Fruit fly (Drosophila melanogaster) whole organism, prepupa: Measurements from ENCODE around the gene sky.

Experiments
- CG10631 ChIP-seq: fragments of 200-800 bp; sonication (Bioruptor generic); optimal IDR thresholded peaks from 2 replicates; lab custom pipeline; 2016; ENCODE audit warnings: missing biosample characterization, missing genetic modification characterization
- CG10669 ChIP-seq: fragments of 200-800 bp; sonication (Bioruptor generic); optimal IDR thresholded peaks from 3 replicates; lab custom pipeline; 2018; ENCODE audit warnings: missing biosample characterization, mild to moderate bottlenecking, missing genetic modification characterization, moderate library complexity
- CG11294 ChIP-seq: fragments of 200-800 bp; sonication (Bioruptor generic); IDR thresholded peaks from 2 replicates; pipeline ENCODE4 v1.3.6; 2022; ENCODE audit warnings: missing biosample characterization, missing genetic modification characterization
- CG11762 ChIP-seq: fragments of 200-800 bp; sonication (Bioruptor generic); optimal IDR thresholded peaks from 3 replicates; lab custom pipeline; 2016; ENCODE audit warnings: missing biosample characterization, missing genetic modification characterization; ENCODE audit not compliant: insufficient read depth
- CG11902 ChIP-seq: fragments of 200-800 bp; sonication (Bioruptor generic); optimal IDR thresholded peaks from 3 replicates; lab custom pipeline; 2016; ENCODE audit warnings: missing biosample characterization, missing genetic modification characterization
- CG15336 ChIP-seq: fragments of 200-800 bp; sonication (Bioruptor generic); IDR thresholded peaks from 2 replicates; pipeline ENCODE4 v1.3.6; 2022; ENCODE audit warnings: missing biosample characterization, missing genetic modification characterization
- CG16779 ChIP-seq: fragments of 200-800 bp; sonication (Bioruptor generic); optimal IDR thresholded peaks from 3 replicates; lab custom pipeline; 2017; ENCODE audit warnings: missing biosample characterization, mild to moderate bottlenecking, missing genetic modification characterization
- CG3032 ChIP-seq: fragments of 200-800 bp; optimal IDR thresholded peaks from 2 replicates; lab custom pipeline; 2019; ENCODE audit warnings: missing biosample characterization, mild to moderate bottlenecking, missing genetic modification characterization, moderate library complexity
- CG31627 ChIP-seq: fragments of 200-800 bp; sonication (Bioruptor generic); optimal IDR thresholded peaks from 3 replicates; lab custom pipeline; 2016; ENCODE audit warnings: missing biosample characterization, missing genetic modification characterization
- CG32006 ChIP-seq: fragments of 200-800 bp; sonication (Bioruptor generic); optimal IDR thresholded peaks from 3 replicates; lab custom pipeline; 2017; ENCODE audit warnings: missing biosample characterization, mild to moderate bottlenecking, missing genetic modification characterization
- CG34406 ChIP-seq: fragments of 200-800 bp; sonication (Bioruptor generic); optimal IDR thresholded peaks from 3 replicates; lab custom pipeline; 2016; ENCODE audit warnings: missing biosample characterization, missing genetic modification characterization
- CG3919 ChIP-seq: fragments of 200-800 bp; sonication (Bioruptor generic); optimal IDR thresholded peaks from 3 replicates; lab custom pipeline; 2016; ENCODE audit warnings: missing biosample characterization, missing genetic modification characterization
- CG4318 ChIP-seq: fragments of 200-800 bp; sonication (Bioruptor generic); optimal IDR thresholded peaks from 3 replicates; lab custom pipeline; 2017; ENCODE audit warnings: missing biosample characterization, mild to moderate bottlenecking, missing genetic modification characterization
- CG6163 ChIP-seq: fragments of 200-800 bp; sonication (Bioruptor generic); IDR thresholded peaks from 3 replicates; pipeline ENCODE4 v1.3.6; 2022; ENCODE audit warnings: missing biosample characterization, missing genetic modification characterization
- CG6792 ChIP-seq: fragments of 200-800 bp; sonication (Bioruptor generic); optimal IDR thresholded peaks from 3 replicates; lab custom pipeline; 2016; ENCODE audit warnings: missing biosample characterization, missing genetic modification characterization
- CG6808 ChIP-seq: fragments of 200-800 bp; sonication (Bioruptor generic); optimal IDR thresholded peaks from 3 replicates; lab custom pipeline; 2017; ENCODE audit warnings: missing biosample characterization, missing genetic modification characterization, mild to moderate bottlenecking, moderate library complexity, missing genetic modification reagents
- CG6854 ChIP-seq: fragments of 200-800 bp; sonication (Bioruptor generic); optimal IDR thresholded peaks from 2 replicates; lab custom pipeline; 2017; ENCODE audit warnings: missing biosample characterization, mild to moderate bottlenecking, missing genetic modification characterization
- CG8119 ChIP-seq: fragments of 200-800 bp; sonication (Bioruptor generic); IDR thresholded peaks from 3 replicates; pipeline ENCODE4 v1.3.6; 2022; ENCODE audit warnings: missing biosample characterization, missing genetic modification characterization
- CG8632 ChIP-seq: fragments of 200-800 bp; sonication (Bioruptor generic); optimal IDR thresholded peaks from 3 replicates; lab custom pipeline; 2016; ENCODE audit warnings: missing biosample characterization, missing genetic modification characterization
- CG9139 ChIP-seq: fragments of 200-800 bp; sonication (Bioruptor generic); optimal IDR thresholded peaks from 3 replicates; lab custom pipeline; 2017; ENCODE audit warnings: missing biosample characterization, mild to moderate bottlenecking, missing genetic modification characterization
- Eip75B ChIP-seq: fragments of 200-800 bp; sonication (Bioruptor generic); optimal IDR thresholded peaks from 3 replicates; lab custom pipeline; 2016; ENCODE audit warnings: missing biosample characterization, missing genetic modification characterization
- Eip78C ChIP-seq: fragments of 200-800 bp; sonication (Bioruptor generic); peaks from one replicate; lab custom pipeline; 2016; ENCODE audit warnings: missing biosample characterization, missing genetic modification characterization
- Ets21C ChIP-seq: fragments of 200-800 bp; sonication (Bioruptor generic); optimal IDR thresholded peaks from 3 replicates; lab custom pipeline; 2016; ENCODE audit warnings: missing biosample characterization, missing genetic modification characterization
- Ets96B ChIP-seq: fragments of 200-800 bp; optimal IDR thresholded peaks from 2 replicates; lab custom pipeline; 2019; ENCODE audit warnings: missing biosample characterization, mild to moderate bottlenecking, missing genetic modification characterization, moderate library complexity
- Hr38 ChIP-seq: sonication (Bioruptor generic); optimal IDR thresholded peaks from 2 replicates; lab custom pipeline; 2016; ENCODE audit warnings: missing biosample characterization, missing genetic modification characterization
- Hr4 ChIP-seq: fragments of 200-800 bp; sonication (Bioruptor generic); optimal IDR thresholded peaks from 3 replicates; lab custom pipeline; 2016; ENCODE audit warnings: missing biosample characterization, missing genetic modification characterization
- Met ChIP-seq: fragments of 200-800 bp; sonication (Bioruptor generic); optimal IDR thresholded peaks from 3 replicates; lab custom pipeline; 2016; ENCODE audit warnings: missing biosample characterization, missing genetic modification characterization
- OdsH ChIP-seq: fragments of 200-800 bp; sonication (Bioruptor generic); optimal IDR thresholded peaks from 3 replicates; lab custom pipeline; 2016; ENCODE audit warnings: missing biosample characterization, missing genetic modification characterization
- Smox ChIP-seq: fragments of 200-800 bp; sonication (Bioruptor generic); optimal IDR thresholded peaks from 3 replicates; lab custom pipeline; 2016; ENCODE audit warnings: missing biosample characterization, missing genetic modification characterization
- Sox14 ChIP-seq: fragments of 200-800 bp; sonication (Bioruptor generic); optimal IDR thresholded peaks from 3 replicates; lab custom pipeline; 2016; ENCODE audit warnings: missing biosample characterization, missing genetic modification characterization
- achi ChIP-seq: fragments of 200-800 bp; sonication (Bioruptor generic); optimal IDR thresholded peaks from 3 replicates; lab custom pipeline; 2016; ENCODE audit warnings: missing biosample characterization, missing genetic modification characterization
- acj6 ChIP-seq: fragments of 200-800 bp; sonication (Bioruptor generic); optimal IDR thresholded peaks from 3 replicates; lab custom pipeline; 2016; ENCODE audit warnings: missing biosample characterization, missing genetic modification characterization
- cyc ChIP-seq: fragments of 200-800 bp; sonication (Bioruptor generic); optimal IDR thresholded peaks from 3 replicates; lab custom pipeline; 2016; ENCODE audit warnings: missing biosample characterization, missing genetic modification characterization
- dac ChIP-seq: fragments of 200-800 bp; sonication (Bioruptor generic); optimal IDR thresholded peaks from 2 replicates; lab custom pipeline; 2017; ENCODE audit warnings: missing biosample characterization, mild to moderate bottlenecking, missing genetic modification characterization
- esn ChIP-seq: fragments of 200-800 bp; sonication (Bioruptor generic); optimal IDR thresholded peaks from 2 replicates; lab custom pipeline; 2016; ENCODE audit warnings: missing biosample characterization, mild to moderate bottlenecking, missing genetic modification characterization, moderate library complexity
- fd59A ChIP-seq: fragments of 200-800 bp; sonication (Bioruptor generic); optimal IDR thresholded peaks from 2 replicates; lab custom pipeline; 2017; ENCODE audit warnings: missing biosample characterization, mild to moderate bottlenecking, missing genetic modification characterization, missing genetic modification reagents
- fd85E ChIP-seq: fragments of 200-800 bp; sonication (Bioruptor generic); optimal IDR thresholded peaks from 3 replicates; lab custom pipeline; 2016; ENCODE audit warnings: missing biosample characterization, missing genetic modification characterization
- fkh ChIP-seq: fragments of 200-800 bp; sonication (Bioruptor generic); optimal IDR thresholded peaks from 3 replicates; lab custom pipeline; 2017; ENCODE audit warnings: missing biosample characterization, mild to moderate bottlenecking, missing genetic modification characterization, moderate library complexity
- lz ChIP-seq: fragments of 200-800 bp; sonication (Bioruptor generic); optimal IDR thresholded peaks from 3 replicates; lab custom pipeline; 2016; ENCODE audit warnings: missing biosample characterization, missing genetic modification characterization
- net ChIP-seq: fragments of 200-800 bp; sonication (Bioruptor generic); optimal IDR thresholded peaks from 3 replicates; lab custom pipeline; 2016; ENCODE audit warnings: missing biosample characterization, missing genetic modification characterization
- pdm3 ChIP-seq: fragments of 200-800 bp; sonication (Bioruptor generic); optimal IDR thresholded peaks from 3 replicates; lab custom pipeline; 2016; ENCODE audit warnings: missing biosample characterization, missing genetic modification characterization
- salr ChIP-seq, 2 experiments: fragments of 200-800 bp; sonication (Bioruptor generic); optimal IDR thresholded peaks; 3 replicates each; lab custom pipeline; 2016 to 2018; ENCODE audit warnings: missing biosample characterization in 2 of 2, missing genetic modification characterization in 2 of 2, mild to moderate bottlenecking in 1 of 2
- ss ChIP-seq, 2 experiments: fragments of 200-800 bp; sonication (Bioruptor generic); optimal IDR thresholded peaks; 2 replicates in 1 of 2; 3 replicates in 1 of 2; lab custom pipeline; 2017 to 2018; ENCODE audit warnings: mild to moderate bottlenecking in 2 of 2, missing biosample characterization in 2 of 2, missing genetic modification characterization in 2 of 2, moderate library complexity in 1 of 2
- svp ChIP-seq: fragments of 200-800 bp; sonication (Bioruptor generic); peaks from one replicate; lab custom pipeline; 2016; ENCODE audit warnings: missing biosample characterization, missing genetic modification characterization
- topi ChIP-seq: fragments of 200-800 bp; sonication (Bioruptor generic); optimal IDR thresholded peaks from 3 replicates; lab custom pipeline; 2016; ENCODE audit warnings: missing biosample characterization, missing genetic modification characterization

Gene sky

DNA sequence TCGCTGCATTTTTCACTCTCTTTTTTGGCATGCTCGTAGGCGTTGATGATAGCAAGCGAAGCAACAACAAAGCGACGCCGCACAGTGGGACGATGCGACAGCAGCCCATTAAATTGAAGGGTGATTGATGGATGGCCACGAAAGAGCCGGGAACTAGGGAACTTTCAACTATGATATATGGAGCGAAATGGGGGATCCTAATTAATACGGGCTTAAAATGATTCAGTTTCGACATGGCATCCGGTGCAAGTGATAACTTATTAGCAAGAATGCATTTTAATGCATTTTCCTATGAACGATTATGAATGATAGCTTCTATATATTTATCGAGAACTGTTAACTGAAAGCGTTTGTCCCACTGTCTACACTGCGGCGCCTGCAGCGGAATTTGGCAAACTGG is 24.4 kb upstream of the sky start (continued):
- TF ChIP-seq CG32006 (GFP tag; lab: Kevin White, UChicago) = peak; percentile 83
- peak; percentile 24 for TF ChIP-seq lz (GFP tag; lab: Kevin White, UChicago)
- peak; percentile 73 for TF ChIP-seq dac (GFP tag; lab: Kevin White, UChicago)
- no peak for TF ChIP-seq CG6854 (GFP tag; lab: Kevin White, UChicago)
- peak; percentile 26 for TF ChIP-seq esn (GFP tag; lab: Kevin White, UChicago)
- TF ChIP-seq topi (GFP tag; lab: Kevin White, UChicago) = peak; percentile 26
- TF ChIP-seq net (GFP tag; lab: Kevin White, UChicago) = peak; percentile 19
- TF ChIP-seq CG10669 (GFP tag; lab: Kevin White, UChicago) = peak; percentile 1

dm6 chr2L:20942206-20942863 is 23.6 kb upstream of the sky start:
- TF ChIP-seq CG9139 (GFP tag; lab: Kevin White, UChicago) = no peak
- no peak for TF ChIP-seq pdm3 (GFP tag; lab: Kevin White, UChicago)
- TF ChIP-seq CG6808 (GFP tag; lab: Kevin White, UChicago) = no peak
- no peak for TF ChIP-seq Sox14
- TF ChIP-seq OdsH = peak; percentile 51
- TF ChIP-seq salr (GFP tag; optimal IDR thresholded peaks at IDR 0.05; lab: Kevin White, UChicago) = peak in 1 of 2 experiments; percentile 34
- peak; percentile 52 for TF ChIP-seq CG32006 (GFP tag; lab: Kevin White, UChicago)
- no peak for TF ChIP-seq fd59A (GFP tag; lab: Kevin White, UChicago)
- TF ChIP-seq CG15336 (GFP tag; lab: Robert Waterston, UW) = peak; percentile 38
- TF ChIP-seq Ets21C = no peak
- TF ChIP-seq Hr4 (GFP tag; lab: Kevin White, UChicago) = peak; percentile 12
- peak in 1 of 2 experiments; percentile 10 for TF ChIP-seq ss (GFP tag; optimal IDR thresholded peaks at IDR 0.05; lab: Kevin White, UChicago)
- TF ChIP-seq Eip78C (GFP tag; lab: Kevin White, UChicago) = peak; percentile 77
- TF ChIP-seq CG4318 (GFP tag; lab: Kevin White, UChicago) = no peak
- TF ChIP-seq esn (GFP tag; lab: Kevin White, UChicago) = peak; percentile 7
- TF ChIP-seq CG6792 (GFP tag; lab: Kevin White, UChicago) = peak; percentile 13
- TF ChIP-seq Met = peak; percentile 24
- no peak for TF ChIP-seq CG11294 (GFP tag; lab: Robert Waterston, UW)
- TF ChIP-seq CG3919 (GFP tag; lab: Kevin White, UChicago) = peak; percentile 20
- TF ChIP-seq CG6163 (GFP tag; lab: Robert Waterston, UW) = 0 out of 3 replicates have a peak, but pooled peaks have one; percentile 6
- peak; percentile 2 for TF ChIP-seq topi (GFP tag; lab: Kevin White, UChicago)
- peak; percentile 25 for TF ChIP-seq CG8632 (GFP tag; lab: Kevin White, UChicago)
- peak; percentile 16 for TF ChIP-seq achi (GFP tag; lab: Kevin White, UChicago)
- no peak for TF ChIP-seq CG3032
- TF ChIP-seq CG34406 (GFP tag; lab: Kevin White, UChicago) = peak; percentile 19
- TF ChIP-seq fkh (GFP tag; lab: Kevin White, UChicago) = no peak
- TF ChIP-seq CG10631 (GFP tag; lab: Kevin White, UChicago) = peak; percentile 20
- peak; percentile 36 for TF ChIP-seq svp (GFP tag; lab: Kevin White, UChicago)
- peak; percentile 55 for TF ChIP-seq Ets96B (tag; lab: Kevin White, UChicago)
- TF ChIP-seq CG8119 (GFP tag; lab: Robert Waterston, UW) = no peak
- TF ChIP-seq Hr38 (GFP tag; lab: Kevin White, UChicago) = no peak
- TF ChIP-seq acj6 = peak; percentile 34

DNA sequence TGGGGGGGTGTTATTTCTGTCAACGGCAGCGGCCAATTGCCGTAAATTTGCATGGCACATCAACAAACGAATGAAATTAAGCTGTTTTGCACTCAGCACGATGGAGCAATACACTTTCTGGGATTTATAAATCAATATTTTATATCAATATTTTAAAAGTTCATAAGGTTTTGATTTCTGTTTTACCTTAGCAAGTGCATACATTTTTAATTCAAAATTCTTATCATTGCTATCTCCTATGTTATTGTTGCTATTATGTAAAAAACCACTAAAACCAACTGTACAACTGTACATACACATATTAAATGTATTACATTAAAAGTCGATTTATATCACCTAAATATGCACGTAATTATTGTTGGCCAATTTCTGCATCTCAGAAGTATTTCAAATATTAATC is 22.0 kb upstream of the sky start:
- peak; percentile 61 for TF ChIP-seq fd59A (GFP tag; lab: Kevin White, UChicago)
- no peak for TF ChIP-seq CG16779 (tag; lab: Kevin White, UChicago)
- peak; percentile 29 for TF ChIP-seq CG31627 (GFP tag; lab: Kevin White, UChicago)
- peak; percentile 21 for TF ChIP-seq Eip75B (GFP tag; lab: Kevin White, UChicago)
- peak; percentile 2 for TF ChIP-seq cyc (GFP tag; lab: Kevin White, UChicago)
- peak; percentile 34 for TF ChIP-seq Met
- peak; percentile 36 for TF ChIP-seq Sox14
- TF ChIP-seq CG11762 (GFP tag; lab: Kevin White, UChicago) = no peak
- TF ChIP-seq pdm3 (GFP tag; lab: Kevin White, UChicago) = peak; percentile 13
- no peak for TF ChIP-seq fd85E (GFP tag; lab: Kevin White, UChicago)
- no peak for TF ChIP-seq CG6808 (GFP tag; lab: Kevin White, UChicago)
- no peak for TF ChIP-seq CG8632 (GFP tag; lab: Kevin White, UChicago)
- TF ChIP-seq ss (GFP tag; optimal IDR thresholded peaks at IDR 0.05; lab: Kevin White, UChicago) = peak in 1 of 2 experiments; percentile 24
- peak; percentile 47 for TF ChIP-seq CG10631 (GFP tag; lab: Kevin White, UChicago)
- peak; percentile 20 for TF ChIP-seq CG11902 (GFP tag; lab: Kevin White, UChicago)
- no peak for TF ChIP-seq CG3032
- no peak for TF ChIP-seq CG11294 (GFP tag; lab: Robert Waterston, UW)
- peak; percentile 18 for TF ChIP-seq Ets21C
- TF ChIP-seq CG6792 (GFP tag; lab: Kevin White, UChicago) = no peak
- TF ChIP-seq salr (GFP tag; optimal IDR thresholded peaks at IDR 0.05; lab: Kevin White, UChicago) = peak in 1 of 2 experiments; percentile 34
- TF ChIP-seq topi (GFP tag; lab: Kevin White, UChicago) = peak; percentile 49
- TF ChIP-seq fkh (GFP tag; lab: Kevin White, UChicago) = no peak
- peak; percentile 7 for TF ChIP-seq Smox (GFP tag; lab: Kevin White, UChicago)
